Fruit fly (Drosophila melanogaster): ENCODE measurements around the gene CG18223.

CG18223 gene

dm6 chr3L:18890283-18891175 lies 29.6 kb downstream of the CG18223 start, which contains the start of gene CG3961 (continued):
- TF ChIP-seq CG14965 (GFP tag; optimal IDR thresholded peaks at IDR 0.05; ENCODE audit: borderline replicate concordance) (no peak), CG14860 (GFP tag; IDR thresholded peaks at IDR 0.05; ENCODE audit: partially characterized antibody) (no peak), zen2 (GFP tag; IDR thresholded peaks at IDR 0.05; ENCODE audit: partially characterized antibody) (no peak), jigr1 (GFP tag; IDR thresholded peaks at IDR 0.05) (peak; percentile 94), Ada2b (GFP tag; IDR thresholded peaks at IDR 0.05) (peak; percentile 80), aop (GFP tag; IDR thresholded peaks at IDR 0.05) (no peak), corto (GFP tag; optimal IDR thresholded peaks at IDR 0.05) (peak; percentile 87), odd (GFP tag; optimal IDR thresholded peaks at IDR 0.05) (peak; percentile 98), CG12219 (GFP tag; optimal IDR thresholded peaks at IDR 0.05) (peak; percentile 95), CG6272 (GFP tag; IDR thresholded peaks at IDR 0.05) (no peak; the same call in 1 of the 2 replicates), Oli (tag; optimal IDR thresholded peaks at IDR 0.05) (peak; percentile 98), CG12236 (GFP tag; optimal IDR thresholded peaks at IDR 0.05) (peak; percentile 76), knrl (GFP tag; IDR thresholded peaks at IDR 0.05; ENCODE audit: partially characterized antibody) (no peak), ssp (GFP tag; IDR thresholded peaks at IDR 0.05) (peak; percentile 88), CG17612 (GFP tag; IDR thresholded peaks at IDR 0.05) (no peak), CG31365 (tag; optimal IDR thresholded peaks at IDR 0.05) (peak; percentile 46), HLHmδ (GFP tag; optimal IDR thresholded peaks at IDR 0.05) (peak; percentile 97), wdn (GFP tag; IDR thresholded peaks at IDR 0.05) (peak; percentile 80), br (optimal IDR thresholded peaks at IDR 0.05) (no peak), pfk (GFP tag; optimal IDR thresholded peaks at IDR 0.05) (no peak), Jarid2 (GFP tag; optimal IDR thresholded peaks at IDR 0.05) (peak; percentile 66), cas (GFP tag; IDR thresholded peaks at IDR 0.05) (0 out of 2 replicates have a peak, but pooled peaks have one; percentile 6), pb (GFP tag; optimal IDR thresholded peaks at IDR 0.05) (peak; percentile 55), sug (tag; optimal IDR thresholded peaks at IDR 0.05) (peak; percentile 94), CG11696 (GFP tag; IDR thresholded peaks at IDR 0.05) (peak; percentile 63), salm (tag; optimal IDR thresholded peaks at IDR 0.05) (peak; percentile 97), CG12299 (tag; optimal IDR thresholded peaks at IDR 0.05) (peak; percentile 95), CG1832 (GFP tag; optimal IDR thresholded peaks at IDR 0.05) (no peak), trh (GFP tag; optimal IDR thresholded peaks at IDR 0.05) (peak; percentile 92), kni (GFP tag; optimal IDR thresholded peaks at IDR 0.05) (peak; percentile 86), Dfd (GFP tag; optimal IDR thresholded peaks at IDR 0.05) (peak in 1 of 2 experiments; percentile 85), CG11085 (GFP tag; IDR thresholded peaks at IDR 0.05) (peak; percentile 59), CrebB (tag; optimal IDR thresholded peaks at IDR 0.05) (peak; percentile 93), NK7.1 (GFP tag; optimal IDR thresholded peaks at IDR 0.05) (peak; percentile 81), ab (GFP tag; optimal IDR thresholded peaks at IDR 0.05) (peak; percentile 39), fd96Cb (tag; optimal IDR thresholded peaks at IDR 0.05) (peak; percentile 98), eve (GFP tag; optimal IDR thresholded peaks at IDR 0.05) (peak; percentile 58 to 100), CG4424 (GFP tag; optimal IDR thresholded peaks at IDR 0.05) (peak; percentile 98), CG1602 (GFP tag; optimal IDR thresholded peaks at IDR 0.05) (peak; percentile 98), CG10209 (GFP tag; optimal IDR thresholded peaks at IDR 0.05) (peak; percentile 98), lab (GFP tag; optimal IDR thresholded peaks at IDR 0.05) (peak; percentile 97), maf-S (GFP tag; optimal IDR thresholded peaks at IDR 0.05) (peak; percentile 79), Lhr (GFP tag; optimal IDR thresholded peaks at IDR 0.05) (peak; percentile 95), ranshi (GFP tag; IDR thresholded peaks at IDR 0.05) (peak; percentile 88), gt (GFP tag; IDR thresholded peaks at IDR 0.05) (peak; percentile 80), CG5180 (GFP tag; optimal IDR thresholded peaks at IDR 0.05) (peak; percentile 93), ash1 (GFP tag; optimal IDR thresholded peaks at IDR 0.05) (no peak), p53 (GFP tag; optimal IDR thresholded peaks at IDR 0.05) (no peak), MESR4 (GFP tag; optimal IDR thresholded peaks at IDR 0.05) (peak; percentile 31)
